Worm (Caenorhabditis elegans) whole organism, late embryonic: ENCODE results near the gene cyl-1.
A peak's percentile ranks its signal among the peaks of the same experiment; 100 is the strongest.

Experiments
- C38D4.7 ChIP-seq: fragments of 200-800 bp; sonication (Bioruptor generic); optimal IDR thresholded peaks from 2 replicates; lab custom pipeline; 2018; ENCODE audit warnings: mild to moderate bottlenecking, missing genetic modification characterization, moderate library complexity, missing compliant biosample characterization
- F13H6.1 ChIP-seq: sonication (generic microtip); optimal IDR thresholded peaks from 2 replicates; lab custom pipeline; 2016; ENCODE audit warnings: missing genetic modification characterization, missing compliant biosample characterization
- K02D7.2 ChIP-seq: sonication (generic microtip); optimal IDR thresholded peaks from 2 replicates; lab custom pipeline; 2017; ENCODE audit warnings: mild to moderate bottlenecking, missing genetic modification characterization, missing compliant biosample characterization
- T23F11.4 ChIP-seq: fragments of 200-800 bp; sonication (Bioruptor generic); optimal IDR thresholded peaks from 2 replicates; lab custom pipeline; 2018; ENCODE audit warnings: mild to moderate bottlenecking, missing genetic modification characterization, missing compliant biosample characterization
- ama-1 ChIP-seq: fragments of 150-350 bp; optimal IDR thresholded peaks from 2 replicates; lab custom pipeline; 2014
- ceh-19 ChIP-seq: fragments of 200-800 bp; sonication (Bioruptor generic); optimal IDR thresholded peaks from 2 replicates; lab custom pipeline; 2018; ENCODE audit warnings: mild to moderate bottlenecking, missing genetic modification characterization, missing compliant biosample characterization
- ceh-22 ChIP-seq: sonication (generic microtip); optimal IDR thresholded peaks from 2 replicates; lab custom pipeline; 2017; ENCODE audit warnings: missing biosample characterization, missing genetic modification characterization
- ceh-34 ChIP-seq: sonication (generic microtip); optimal IDR thresholded peaks from 2 replicates; lab custom pipeline; 2016; ENCODE audit warnings: mild to moderate bottlenecking, missing genetic modification characterization, missing compliant biosample characterization
- ceh-6 ChIP-seq: fragments of 200-800 bp; sonication (Bioruptor generic); optimal IDR thresholded peaks from 2 replicates; lab custom pipeline; 2018; ENCODE audit warnings: mild to moderate bottlenecking, missing genetic modification characterization, missing compliant biosample characterization
- dmd-4 ChIP-seq: sonication (generic microtip); optimal IDR thresholded peaks from 2 replicates; lab custom pipeline; 2016; ENCODE audit warnings: borderline replicate concordance, missing genetic modification characterization, missing compliant biosample characterization
- elt-2 ChIP-seq: sonication (generic microtip); optimal IDR thresholded peaks from 2 replicates; lab custom pipeline; 2016; ENCODE audit warnings: missing genetic modification reagents, missing genetic modification characterization, missing compliant biosample characterization
- ets-4 ChIP-seq: sonication (generic microtip); optimal IDR thresholded peaks from 2 replicates; lab custom pipeline; 2016; ENCODE audit warnings: missing genetic modification characterization, missing compliant biosample characterization
- eyg-1 ChIP-seq: sonication (generic microtip); optimal IDR thresholded peaks from 2 replicates; lab custom pipeline; 2016; ENCODE audit warnings: missing genotype, missing genetic modification characterization, missing compliant biosample characterization
- fax-1 ChIP-seq: sonication (generic microtip); optimal IDR thresholded peaks from 2 replicates; lab custom pipeline; 2016; ENCODE audit warnings: missing genotype, missing genetic modification characterization, missing compliant biosample characterization
- fkh-6 ChIP-seq: sonication (generic microtip); optimal IDR thresholded peaks from 2 replicates; lab custom pipeline; 2016; ENCODE audit warnings: missing genetic modification characterization, missing compliant biosample characterization
- hlh-13 ChIP-seq: fragments of 200-800 bp; sonication (Bioruptor generic); optimal IDR thresholded peaks from 2 replicates; lab custom pipeline; 2018; ENCODE audit warnings: mild to moderate bottlenecking, missing genetic modification characterization, missing compliant biosample characterization
- hlh-30 ChIP-seq: sonication (generic microtip); optimal IDR thresholded peaks from 2 replicates; lab custom pipeline; 2017; ENCODE audit warnings: antibody characterized with exemption, missing genetic modification characterization, missing compliant biosample characterization; ENCODE audit not compliant: insufficient read depth
- hlh-6 ChIP-seq: sonication (generic microtip); optimal IDR thresholded peaks from 2 replicates; lab custom pipeline; 2016; ENCODE audit warnings: missing genotype, missing genetic modification characterization, missing compliant biosample characterization
- hlh-8 ChIP-seq: sonication (generic microtip); optimal IDR thresholded peaks from 2 replicates; lab custom pipeline; 2016; ENCODE audit warnings: missing genotype, missing genetic modification characterization, missing compliant biosample characterization
- lim-6 ChIP-seq: sonication (generic microtip); optimal IDR thresholded peaks from 2 replicates; lab custom pipeline; 2016; ENCODE audit warnings: missing genetic modification characterization, missing compliant biosample characterization
- lin-11 ChIP-seq: fragments of 200-800 bp; sonication (Bioruptor generic); optimal IDR thresholded peaks from 2 replicates; lab custom pipeline; 2018; ENCODE audit warnings: mild to moderate bottlenecking, missing genetic modification characterization, missing compliant biosample characterization
- madf-2 ChIP-seq: sonication (generic microtip); optimal IDR thresholded peaks from 2 replicates; lab custom pipeline; 2017; ENCODE audit warnings: missing genetic modification characterization, missing compliant biosample characterization
- mec-3 ChIP-seq: sonication (generic microtip); optimal IDR thresholded peaks from 2 replicates; lab custom pipeline; 2016; ENCODE audit warnings: borderline replicate concordance, missing genetic modification characterization, missing compliant biosample characterization
- nhr-11 ChIP-seq: fragments of 150-350 bp; optimal IDR thresholded peaks from 2 replicates; lab custom pipeline; 2014; ENCODE audit warnings: missing biosample characterization, missing genetic modification characterization
- odd-2 ChIP-seq: sonication (generic microtip); optimal IDR thresholded peaks from 2 replicates; lab custom pipeline; 2017; ENCODE audit warnings: antibody characterized with exemption, mild to moderate bottlenecking, missing genetic modification characterization, missing compliant biosample characterization
- pag-3 ChIP-seq: sonication (generic microtip); optimal IDR thresholded peaks from 2 replicates; lab custom pipeline; 2016; ENCODE audit warnings: missing compliant biosample characterization, missing genetic modification characterization, borderline replicate concordance
- pat-9 ChIP-seq: fragments of 200-800 bp; sonication (Bioruptor generic); optimal IDR thresholded peaks from 2 replicates; lab custom pipeline; 2018; ENCODE audit warnings: mild to moderate bottlenecking, missing genetic modification characterization, moderate library complexity, missing compliant biosample characterization
- pax-1 ChIP-seq: fragments of 150-350 bp; optimal IDR thresholded peaks from 2 replicates; lab custom pipeline; 2014; ENCODE audit warnings: missing biosample characterization, missing genetic modification characterization
- pros-1 ChIP-seq: fragments of 150-350 bp; optimal IDR thresholded peaks from 2 replicates; lab custom pipeline; 2014; ENCODE audit warnings: missing biosample characterization, missing genetic modification reagents, missing genetic modification characterization
- sox-2 ChIP-seq: fragments of 200-800 bp; sonication (Bioruptor generic); IDR thresholded peaks from 2 replicates; pipeline ENCODE4 v1.3.6; 2022; ENCODE audit warnings: missing genetic modification reagents, missing genetic modification characterization, missing compliant biosample characterization
- tbx-2 ChIP-seq: sonication (generic microtip); optimal IDR thresholded peaks from 2 replicates; lab custom pipeline; 2016; ENCODE audit warnings: missing genetic modification characterization, missing compliant biosample characterization
- unc-55 ChIP-seq: sonication (generic microtip); optimal IDR thresholded peaks from 2 replicates; lab custom pipeline; 2017; ENCODE audit warnings: missing biosample characterization, missing genetic modification reagents, missing genetic modification characterization
- zip-5 ChIP-seq: sonication (generic microtip); optimal IDR thresholded peaks from 2 replicates; lab custom pipeline; 2016; ENCODE audit warnings: missing genetic modification characterization, missing compliant biosample characterization
- ztf-16 ChIP-seq: sonication (generic microtip); optimal IDR thresholded peaks from 2 replicates; lab custom pipeline; 2017; ENCODE audit warnings: missing genetic modification characterization, missing compliant biosample characterization

The cyl-1 gene

DNA sequence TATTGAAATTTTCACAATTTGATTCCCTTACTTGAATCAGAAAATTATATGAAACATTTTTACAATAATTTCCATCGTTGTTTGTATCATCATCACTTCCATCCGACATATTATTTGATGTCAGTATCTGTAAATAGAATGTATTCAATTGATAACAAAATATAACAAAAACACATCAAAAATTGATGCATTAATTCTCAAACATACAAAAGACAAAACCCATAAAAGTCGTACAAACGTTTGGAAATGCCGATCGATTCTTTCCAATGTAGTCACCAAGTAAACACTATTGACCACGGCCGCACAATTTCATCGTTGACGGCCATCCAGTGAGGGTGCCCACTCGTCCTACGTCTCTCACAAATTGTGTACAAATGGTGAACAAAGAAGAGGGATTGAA, 19.8 kb upstream of the cyl-1 start, which contains the start of gene add-2:
Gene add-2 (minus strand): TSS at position 109 of the 400 bp plus-strand sequence.
- no peak for TF ChIP-seq pax-1 (tag; lab: Kevin White, UChicago)
- TF ChIP-seq mec-3 (tag; lab: Kevin White, UChicago), result no peak
- no peak for TF ChIP-seq pag-3 (tag; lab: Kevin White, UChicago)
- no peak for TF ChIP-seq lin-11 (tag; lab: Kevin White, UChicago)
- no peak for TF ChIP-seq madf-2 (tag; lab: Kevin White, UChicago)
- TF ChIP-seq tbx-2 (tag; lab: Kevin White, UChicago), result no peak
- no peak for TF ChIP-seq fkh-6

DNA sequence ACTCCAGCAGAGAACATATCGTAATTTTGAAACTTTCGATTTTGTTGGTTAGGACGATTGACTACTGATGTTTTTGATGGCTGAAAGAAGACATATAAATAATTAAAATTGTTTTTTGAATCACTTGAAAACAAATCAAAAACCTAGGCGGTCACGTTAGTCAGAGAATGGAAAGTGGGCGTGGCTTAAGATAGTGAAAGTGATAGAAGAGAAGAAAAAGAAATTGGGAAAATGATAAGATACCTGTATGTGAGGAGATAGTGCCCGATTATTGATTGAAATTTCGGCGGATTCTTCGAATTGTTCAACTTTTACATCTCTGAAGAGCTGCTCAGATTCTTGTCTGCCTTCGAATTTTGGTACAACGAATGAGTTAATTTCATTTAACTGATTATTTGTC, 18.2 kb upstream of the cyl-1 start:
- TF ChIP-seq ceh-19 (GFP tag; lab: Kevin White, UChicago) (no peak), ceh-34 (tag; lab: Kevin White, UChicago) (no peak), F13H6.1 (no peak), hlh-6 (tag; lab: Kevin White, UChicago) (no peak), pag-3 (tag; lab: Kevin White, UChicago) (no peak), T23F11.4 (GFP tag; lab: Kevin White, UChicago) (no peak), pros-1 (tag; lab: Kevin White, UChicago) (no peak), ztf-16 (no peak), nhr-11 (tag; lab: Kevin White, UChicago) (no peak), fkh-6 (no peak), ets-4 (no peak), hlh-30 (tag; lab: Kevin White, UChicago) (no peak), ceh-6 (GFP tag; lab: Kevin White, UChicago) (no peak), ama-1 (lab: Kevin White, UChicago) (no peak), pat-9 (tag; lab: Kevin White, UChicago) (no peak), sox-2 (no peak), hlh-8 (tag; lab: Kevin White, UChicago) (no peak), hlh-13 (GFP tag; lab: Kevin White, UChicago) (no peak), eyg-1 (tag; lab: Kevin White, UChicago) (no peak)

DNA sequence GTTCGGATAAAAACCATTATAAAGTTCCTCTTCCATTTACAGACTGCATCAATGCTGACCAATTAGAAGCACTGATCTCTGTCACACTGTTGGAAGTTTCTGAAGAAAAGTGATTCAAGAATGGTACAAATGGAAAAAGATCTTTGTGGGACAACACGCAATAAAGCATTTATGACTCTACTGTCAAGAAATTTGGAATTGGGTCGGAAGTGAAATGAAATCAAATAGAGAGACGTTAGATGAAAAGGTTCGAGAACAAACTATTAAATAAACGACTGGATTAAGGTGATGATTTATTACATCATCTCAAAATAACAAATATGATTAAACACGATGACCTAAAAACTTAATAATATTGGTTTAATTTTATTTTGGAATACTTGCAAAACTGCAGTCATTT, 13.0 kb upstream of the cyl-1 start, which contains the start of gene F57F5.3:
Gene F57F5.3 (minus strand): TSS at position 101 of the 400 bp plus-strand sequence.
- TF ChIP-seq tbx-2 (tag; lab: Kevin White, UChicago) (no peak), pag-3 (tag; lab: Kevin White, UChicago) (no peak), unc-55 (GFP tag; lab: Kevin White, UChicago) (no peak), elt-2 (tag; lab: Kevin White, UChicago) (no peak), sox-2 (no peak), ceh-22 (tag; lab: Kevin White, UChicago) (no peak), nhr-11 (tag; lab: Kevin White, UChicago) (no peak), K02D7.2 (tag; lab: Kevin White, UChicago) (no peak), dmd-4 (tag; lab: Kevin White, UChicago) (no peak), fkh-6 (no peak), lim-6 (tag; lab: Kevin White, UChicago) (no peak)

DNA sequence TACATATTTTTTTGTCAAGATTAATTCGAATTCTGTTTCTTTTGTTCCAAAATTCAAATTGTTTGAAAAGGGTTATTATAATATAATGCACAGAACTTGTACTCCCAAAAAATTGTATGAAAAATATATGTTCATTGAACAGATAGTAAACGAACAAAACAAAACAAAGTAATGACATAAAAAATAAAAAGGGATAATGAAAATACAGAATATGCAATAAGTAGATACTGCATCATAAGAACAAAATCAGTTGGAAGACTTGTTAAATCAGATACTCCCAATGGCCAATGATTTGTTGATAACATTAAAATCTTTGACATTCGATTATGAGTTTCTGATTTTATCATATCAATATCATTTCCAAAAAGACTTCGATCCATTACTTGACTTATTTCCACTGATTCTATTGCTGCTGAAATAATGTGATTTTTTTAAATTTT, 11.0 kb upstream of the cyl-1 start:
- TF ChIP-seq fax-1 (tag; lab: Kevin White, UChicago) (no peak), zip-5 (tag; lab: Kevin White, UChicago) (no peak), C38D4.7 (no peak)

DNA sequence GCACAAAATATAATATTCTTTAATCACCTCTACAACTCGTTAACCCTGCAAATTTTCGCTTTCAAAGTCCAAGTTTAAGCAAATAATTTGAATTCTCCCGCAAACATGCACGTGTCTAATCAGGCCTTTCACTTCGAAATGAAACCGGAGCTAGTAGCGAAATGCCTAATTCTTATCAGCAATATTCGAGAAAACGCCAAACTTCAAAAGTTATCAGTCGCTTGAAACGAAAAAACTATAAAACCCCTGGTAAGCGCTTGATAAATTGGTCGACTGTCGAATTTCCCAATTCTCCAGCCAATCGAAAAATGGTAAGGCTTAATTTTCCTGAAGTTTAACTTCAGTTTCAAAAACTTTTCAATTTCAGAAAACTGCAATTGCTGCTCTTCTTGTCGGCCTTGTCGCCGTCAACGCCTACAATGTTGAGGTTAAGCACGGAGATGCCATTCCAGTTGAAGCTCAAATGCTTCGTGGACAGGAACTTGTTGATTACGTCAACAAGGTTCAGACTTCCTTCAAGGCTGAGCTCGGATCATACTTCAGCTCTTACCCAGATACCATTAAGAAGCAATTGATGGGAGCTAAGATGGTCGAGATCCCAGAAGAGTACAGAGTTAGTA, 9.5 kb upstream of the cyl-1 start, which contains the start of gene cpr-9:
Gene cpr-9 (plus strand): TSS at position 188 of the 620 bp plus-strand sequence.
- TF ChIP-seq odd-2 (no peak), elt-2 (tag; lab: Kevin White, UChicago) (peak; percentile 51)
